Worm (Caenorhabditis elegans): ENCODE measurements around the gene dhc-3.
A peak's percentile ranks its signal among the peaks of the same experiment; 100 is the strongest.

Gene dhc-3

ce11 chrV:13195548-13195947 lies 56.8 kb downstream of the dhc-3 start, which contains the start of gene F57B1.1:
TSS of gene F57B1.1 (minus strand) at chrV:13195648.
- no peak for TF ChIP-seq efl-1 (optimal IDR thresholded peaks at IDR 0.05)
- TF ChIP-seq efl-1 (GFP tag; optimal IDR thresholded peaks at IDR 0.05 in 1 of 2), result peak in 1 of 2 experiments; percentile 56
- TF ChIP-seq sox-4 (tag; optimal IDR thresholded peaks at IDR 0.05), result no peak
- TF ChIP-seq efl-3 (GFP tag; optimal IDR thresholded peaks at IDR 0.05), result no peak

DNA sequence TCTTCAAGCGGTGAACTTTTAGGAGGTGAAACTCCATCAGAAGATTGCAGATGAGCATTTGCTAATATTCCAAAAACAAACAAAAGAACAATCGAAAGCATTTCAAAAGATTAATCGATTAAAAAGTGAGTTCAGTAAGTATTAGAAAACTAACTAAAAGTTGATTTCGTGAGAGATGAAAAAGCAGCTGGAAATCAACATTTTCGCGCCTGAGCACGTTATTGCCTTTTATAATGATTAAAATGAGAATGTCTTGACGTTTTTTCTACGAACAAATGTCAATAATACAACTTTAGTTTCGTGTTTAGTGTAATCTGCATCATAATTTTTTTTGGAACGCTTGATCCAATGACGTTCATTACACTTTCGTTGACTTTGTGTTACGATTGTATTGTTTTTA lies 59.0 kb downstream of the dhc-3 start, which contains the start of gene F57B1.9:
Gene F57B1.9 (minus strand): TSS at position 101 of the 400 bp plus-strand sequence.
- TF ChIP-seq ceh-90 (tag; optimal IDR thresholded peaks at IDR 0.05), result no peak
- TF ChIP-seq pqm-1 (tag; optimal IDR thresholded peaks at IDR 0.05), result no peak
- TF ChIP-seq nhr-71 (tag; optimal IDR thresholded peaks at IDR 0.05), result no peak

ce11 chrV:13200609-13201008 lies 61.8 kb downstream of the dhc-3 start:
- TF ChIP-seq aly-2 (tag; optimal IDR thresholded peaks at IDR 0.05) (peak; percentile 44), nhr-85 (tag) (peak; percentile 90), nhr-71 (tag; optimal IDR thresholded peaks at IDR 0.05) (peak; percentile 52), unc-62 (GFP tag; optimal IDR thresholded peaks at IDR 0.05) (no peak), lin-14 (GFP tag; optimal IDR thresholded peaks at IDR 0.05) (peak; percentile 51), tbx-2 (tag; optimal IDR thresholded peaks at IDR 0.05) (peak; percentile 46), egl-27 (tag; optimal IDR thresholded peaks at IDR 0.05) (peak in 1 of 2 experiments; percentile 2), C34B4.2 (tag; optimal IDR thresholded peaks at IDR 0.05) (no peak), hlh-4 (tag; optimal IDR thresholded peaks at IDR 0.05) (no peak), elt-3 (tag; optimal IDR thresholded peaks at IDR 0.05) (peak in 2 of 6 experiments; percentile 13 to 37), nhr-20 (tag; optimal IDR thresholded peaks at IDR 0.05) (peak; percentile 31), blmp-1 (tag; optimal IDR thresholded peaks at IDR 0.05) (peak; percentile 53), snu-23 (GFP tag; optimal IDR thresholded peaks at IDR 0.05) (peak; percentile 3)

Measured in whole organism, L1 larva.